Worm (Caenorhabditis elegans): Measurements from ENCODE around the gene ZK1320.11.

ZK1320.11 gene

ce11 chrII:9651700-9652099, 15.7 kb upstream of the ZK1320.11 start, which contains the start of gene ZK1307.4:
ZK1307.4 (minus strand) TSS chrII:9651800.
- no peak for TF ChIP-seq egl-18 (GFP tag; IDR thresholded peaks at IDR 0.05)
- TF ChIP-seq lin-35 (GFP tag; optimal IDR thresholded peaks at IDR 0.05): no peak
- TF ChIP-seq K12H6.12 (tag; optimal IDR thresholded peaks at IDR 0.05): no peak
- TF ChIP-seq somi-1 (GFP tag; optimal IDR thresholded peaks at IDR 0.05): no peak
- TF ChIP-seq attf-5 (GFP tag; optimal IDR thresholded peaks at IDR 0.05): no peak
- TF ChIP-seq mel-28 (tag; optimal IDR thresholded peaks at IDR 0.05; ENCODE audit: borderline replicate concordance): no peak
- no peak for TF ChIP-seq Y56A3A.18 (GFP tag; IDR thresholded peaks at IDR 0.05)
- no peak for TF ChIP-seq nhr-80 (tag; optimal IDR thresholded peaks at IDR 0.05)
- TF ChIP-seq mxl-1 (tag; optimal IDR thresholded peaks at IDR 0.05): no peak
- no peak for TF ChIP-seq sptf-2 (GFP tag; optimal IDR thresholded peaks at IDR 0.05)
- no peak for TF ChIP-seq unc-62 (GFP tag; optimal IDR thresholded peaks at IDR 0.05)

ce11 chrII:9652919-9653318, 14.5 kb upstream of the ZK1320.11 start, which contains the start of gene ZK1307.3:
ZK1307.3 (minus strand) TSS chrII:9653019.
- no peak for TF ChIP-seq athp-1 (tag; optimal IDR thresholded peaks at IDR 0.05)
- TF ChIP-seq tbp1 (GFP tag; optimal IDR thresholded peaks at IDR 0.05): no peak
- TF ChIP-seq let-526 (GFP tag; IDR thresholded peaks at IDR 0.05): no peak
- TF ChIP-seq him-1 (tag; optimal IDR thresholded peaks at IDR 0.05): no peak
- no peak for TF ChIP-seq mxl-1 (tag; optimal IDR thresholded peaks at IDR 0.05)
- no peak for TF ChIP-seq snpc-1.3 (tag; optimal IDR thresholded peaks at IDR 0.05; ENCODE audit: insufficient read depth)
- TF ChIP-seq lir-1 (GFP tag; conservative IDR thresholded peaks at IDR 0.05): no peak
- TF ChIP-seq efl-1 (GFP tag; optimal IDR thresholded peaks at IDR 0.05): no peak
- TF ChIP-seq repo-1 (tag; optimal IDR thresholded peaks at IDR 0.05): no peak
- TF ChIP-seq nhr-179 (tag; optimal IDR thresholded peaks at IDR 0.05): no peak
- no peak for TF ChIP-seq ztf-3 (GFP tag; optimal IDR thresholded peaks at IDR 0.05)

DNA sequence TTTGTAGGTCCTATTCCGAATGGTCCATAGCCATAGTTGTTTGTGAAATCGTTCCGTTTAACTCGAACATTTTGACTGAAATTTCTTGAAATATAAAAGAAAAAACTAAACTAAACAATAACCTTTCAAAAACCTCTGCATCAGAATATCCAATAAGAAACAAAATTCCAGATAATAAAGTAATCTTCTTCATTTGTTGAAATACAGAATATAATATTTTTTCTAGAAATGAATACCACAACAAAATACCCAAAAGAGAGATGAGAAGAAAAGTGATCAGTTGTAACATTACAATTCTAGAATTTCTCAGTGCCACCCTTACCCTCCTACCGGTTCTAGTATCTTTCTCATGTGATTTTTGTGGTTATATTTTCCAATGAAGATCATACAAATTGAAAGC, 13.7 kb upstream of the ZK1320.11 start, which contains the start of gene ZK1307.2:
ZK1307.2 (minus strand) TSS at position 274 of the 400 bp plus-strand sequence.
- TF ChIP-seq egl-18 (GFP tag; IDR thresholded peaks at IDR 0.05) (no peak), B0035.1 (tag; optimal IDR thresholded peaks at IDR 0.05) (no peak), F10E7.11 (tag; optimal IDR thresholded peaks at IDR 0.05) (no peak), nfya-1 (tag; optimal IDR thresholded peaks at IDR 0.05; ENCODE audit: borderline replicate concordance, insufficient read depth) (no peak), K11D2.4 (GFP tag; IDR thresholded peaks at IDR 0.05) (no peak), chd-7 (tag; optimal IDR thresholded peaks at IDR 0.05) (no peak), xnd-1 (tag; optimal IDR thresholded peaks at IDR 0.05) (no peak), hmg-1.2 (GFP tag; IDR thresholded peaks at IDR 0.05) (no peak), akir-1 (GFP tag; optimal IDR thresholded peaks at IDR 0.05) (no peak)

DNA sequence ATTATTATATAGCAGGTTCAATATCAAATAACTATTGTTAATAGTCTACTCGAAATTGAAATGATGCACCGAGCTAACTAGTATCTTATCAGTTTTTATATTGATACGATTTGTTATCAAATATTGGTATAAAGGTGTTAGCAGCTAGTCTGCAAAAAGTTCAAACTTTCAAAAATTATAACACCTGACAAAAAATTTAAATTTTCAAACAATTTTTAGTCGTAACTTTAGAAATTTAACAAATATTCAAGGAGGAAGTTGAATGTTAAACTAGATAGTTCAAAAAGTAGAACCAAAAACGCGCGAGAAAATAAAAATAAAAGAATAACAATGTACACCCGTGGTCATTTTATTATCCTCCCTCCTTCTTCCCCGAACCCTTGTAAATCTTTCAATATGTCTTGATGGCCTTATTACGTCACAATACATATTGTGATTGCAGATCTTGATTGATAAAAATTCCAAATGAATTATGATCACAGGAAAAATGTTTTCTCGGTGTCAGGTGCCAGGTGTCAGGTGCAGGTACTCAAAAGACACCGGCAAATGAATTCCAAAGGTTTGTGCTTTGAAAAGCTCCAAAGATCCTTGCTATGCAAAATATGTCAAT, 11.8 kb upstream of the ZK1320.11 start, which contains the start of gene ZK1307.1:
ZK1307.1 (minus strand) TSS at position 51 of the 610 bp plus-strand sequence.
- TF ChIP-seq F39B2.1 (GFP tag; IDR thresholded peaks at IDR 0.05) (no peak), F57A8.1 (GFP tag; optimal IDR thresholded peaks at IDR 0.05) (no peak), chd-7 (tag; optimal IDR thresholded peaks at IDR 0.05) (no peak), lin-54 (GFP tag; optimal IDR thresholded peaks at IDR 0.05) (no peak), nfya-2 (GFP tag; IDR thresholded peaks at IDR 0.05) (no peak), sptf-2 (GFP tag; optimal IDR thresholded peaks at IDR 0.05) (no peak), F49E8.2 (tag; optimal IDR thresholded peaks at IDR 0.05; ENCODE audit: insufficient read depth) (no peak), K11D2.4 (GFP tag; IDR thresholded peaks at IDR 0.05) (no peak), somi-1 (GFP tag; optimal IDR thresholded peaks at IDR 0.05) (no peak)
